Worm (Caenorhabditis elegans) whole organism, L4/young adult: Measurements from ENCODE around the gene F10E9.3.
A peak's percentile ranks its signal among the peaks of the same experiment; 100 is the strongest.

ENCODE experiments used
- W03F9.2 ChIP-seq: fragments of 150-350 bp; optimal IDR thresholded peaks from 2 replicates; lab custom pipeline; 2014; ENCODE audit warnings: missing biosample characterization, missing genetic modification characterization
- dao-5 ChIP-seq: sonication (generic microtip); optimal IDR thresholded peaks from 2 replicates; lab custom pipeline; 2016; ENCODE audit warnings: missing genotype, missing genetic modification characterization, moderate library complexity, missing compliant biosample characterization
- him-1 ChIP-seq: sonication (generic microtip); optimal IDR thresholded peaks from 2 replicates; lab custom pipeline; 2016; ENCODE audit warnings: missing genotype, missing genetic modification reagents, missing genetic modification characterization, missing compliant biosample characterization

F10E9.3 gene

DNA sequence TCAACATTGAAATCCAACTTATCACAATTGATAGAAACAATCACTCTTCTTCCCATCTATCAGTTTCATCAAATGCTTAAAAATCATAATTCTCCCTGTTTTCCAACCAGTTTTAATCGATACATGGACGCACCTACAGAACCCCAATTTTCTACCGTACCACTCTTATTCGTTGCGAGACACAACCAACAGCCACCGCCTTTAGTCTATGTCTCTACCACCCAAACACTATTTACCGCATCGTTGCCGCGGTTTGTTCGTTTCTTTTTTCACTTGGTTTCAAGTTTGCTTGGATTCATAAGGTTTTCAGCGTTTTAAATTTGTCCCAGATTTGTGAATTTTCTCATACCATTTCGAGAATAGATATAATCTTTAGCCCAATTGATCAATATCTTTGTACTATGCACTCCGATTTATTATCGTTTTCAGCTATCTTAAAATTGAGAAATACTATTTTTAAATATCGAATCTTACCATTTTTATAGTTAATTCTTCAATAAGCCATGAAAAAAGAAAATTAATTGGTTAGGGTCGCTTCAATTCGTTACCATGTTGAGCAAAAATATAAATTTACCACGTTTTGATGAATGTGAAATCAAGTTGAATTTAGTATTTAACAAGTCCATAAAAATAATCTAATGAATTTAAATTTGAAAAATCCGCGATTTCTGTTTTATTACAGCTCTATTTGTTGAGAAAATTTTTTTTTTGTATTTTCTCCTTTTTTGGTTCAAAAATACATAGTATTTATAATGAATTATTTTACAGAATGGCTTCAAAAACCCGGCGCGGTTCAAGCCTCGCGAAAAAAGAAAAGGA lies at the start of gene F10E9.3:
Gene F10E9.3 (plus strand): TSS at position 769 of the 819 bp plus-strand sequence.
- TF ChIP-seq dao-5 (tag; lab: Kevin White, UChicago) (no peak), W03F9.2 (tag; lab: Kevin White, UChicago) (no peak), him-1 (tag; lab: Kevin White, UChicago) (no peak)

DNA sequence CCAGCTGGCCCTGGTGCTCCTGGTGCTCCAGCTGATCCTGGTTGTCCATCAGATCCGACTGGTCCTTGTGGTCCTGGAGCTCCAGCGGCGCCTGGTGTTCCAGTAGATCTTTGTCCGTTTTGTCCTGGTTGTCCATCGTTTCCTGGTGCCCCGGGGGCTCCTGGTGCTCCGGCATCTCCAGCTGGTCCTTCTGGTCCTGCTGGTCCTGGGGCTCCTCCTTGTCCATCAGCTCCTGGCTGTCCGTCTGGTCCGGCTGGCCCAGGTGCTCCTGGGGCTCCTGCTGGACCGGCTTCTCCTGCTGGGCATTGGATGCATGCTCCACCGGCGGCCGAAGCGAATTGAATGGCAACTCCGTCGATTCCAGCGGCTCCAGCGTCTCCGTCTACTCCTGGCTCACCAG lies 48.2 kb upstream of the F10E9.3 start:
- TF ChIP-seq him-1 (tag; lab: Kevin White, UChicago): no peak
- TF ChIP-seq W03F9.2 (tag; lab: Kevin White, UChicago): no peak
- TF ChIP-seq dao-5 (tag; lab: Kevin White, UChicago): no peak

DNA sequence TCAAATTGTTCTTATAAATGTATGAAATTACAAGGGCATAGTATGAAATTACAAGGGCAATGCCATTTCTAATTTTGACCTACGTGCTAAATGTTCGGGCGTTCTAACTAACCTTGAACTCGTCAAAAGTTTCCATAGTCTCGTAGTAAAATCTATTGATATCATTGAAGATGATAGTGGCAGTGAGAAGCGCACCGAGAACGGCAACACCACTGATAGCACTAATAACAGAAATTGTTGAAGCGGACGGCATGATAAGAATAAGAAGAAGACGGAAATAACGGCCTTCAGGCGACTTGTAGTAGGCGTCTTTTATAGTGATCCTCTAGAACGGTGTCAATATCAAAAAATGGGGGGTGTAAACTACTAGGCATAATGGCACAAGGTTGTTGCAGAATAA lies 47.4 kb upstream of the F10E9.3 start, which contains the start of gene col-91:
Gene col-91 (minus strand): TSS at position 288 of the 400 bp plus-strand sequence.
- TF ChIP-seq W03F9.2 (tag; lab: Kevin White, UChicago) (no peak), dao-5 (tag; lab: Kevin White, UChicago) (no peak), him-1 (tag; lab: Kevin White, UChicago) (no peak)

DNA sequence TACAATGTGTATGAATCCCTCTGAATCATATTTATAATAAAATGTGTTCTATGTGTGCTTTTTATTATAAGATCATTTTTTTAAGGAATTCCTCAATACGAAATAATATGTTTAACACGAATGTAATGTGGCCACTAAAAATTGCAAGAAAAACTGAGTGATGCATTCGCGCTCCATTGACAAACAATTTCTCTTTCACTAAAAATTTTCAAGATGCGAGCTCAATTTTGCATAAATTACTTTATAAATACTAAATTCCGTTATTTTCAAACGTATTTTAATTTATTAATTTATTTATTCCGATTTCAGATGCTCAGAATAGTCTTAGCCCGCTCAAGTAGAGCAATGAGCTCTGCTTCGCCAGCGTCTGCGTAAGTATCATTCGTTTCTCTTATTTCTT lies 45.1 kb upstream of the F10E9.3 start, which contains the start of gene mrps-9:
Gene mrps-9 (plus strand): TSS at position 310 of the 400 bp plus-strand sequence.
- TF ChIP-seq W03F9.2 (tag; lab: Kevin White, UChicago): peak; percentile 13
- TF ChIP-seq dao-5 (tag; lab: Kevin White, UChicago): no peak

DNA sequence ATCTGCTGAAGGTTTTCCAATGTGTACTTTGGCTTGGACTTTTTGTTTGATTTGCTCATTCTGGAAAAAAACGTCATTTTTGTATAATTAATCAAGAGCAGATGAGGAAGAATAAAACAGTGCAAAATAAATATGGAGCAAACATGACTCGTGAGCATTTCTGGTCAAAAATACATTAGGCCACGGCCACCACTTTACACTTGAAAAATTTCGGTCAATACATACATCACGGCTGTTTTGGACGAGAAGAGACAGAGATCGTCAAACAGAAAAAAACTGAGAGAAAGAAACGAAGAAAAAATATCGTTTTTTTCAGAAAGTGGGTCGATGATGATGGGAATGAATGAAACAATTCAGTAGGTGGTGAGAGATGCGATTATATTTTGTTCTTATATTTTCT lies 42.5 kb upstream of the F10E9.3 start, which contains the start of the genes F09G8.7 and crn-7:
Gene F09G8.7 (minus strand): TSS at position 60 of the 400 bp plus-strand sequence.
Gene crn-7 (plus strand): TSS at position 236 of the 400 bp plus-strand sequence.
- no peak for TF ChIP-seq W03F9.2 (tag; lab: Kevin White, UChicago)
- TF ChIP-seq dao-5 (tag; lab: Kevin White, UChicago): no peak
- TF ChIP-seq him-1 (tag; lab: Kevin White, UChicago): no peak

DNA sequence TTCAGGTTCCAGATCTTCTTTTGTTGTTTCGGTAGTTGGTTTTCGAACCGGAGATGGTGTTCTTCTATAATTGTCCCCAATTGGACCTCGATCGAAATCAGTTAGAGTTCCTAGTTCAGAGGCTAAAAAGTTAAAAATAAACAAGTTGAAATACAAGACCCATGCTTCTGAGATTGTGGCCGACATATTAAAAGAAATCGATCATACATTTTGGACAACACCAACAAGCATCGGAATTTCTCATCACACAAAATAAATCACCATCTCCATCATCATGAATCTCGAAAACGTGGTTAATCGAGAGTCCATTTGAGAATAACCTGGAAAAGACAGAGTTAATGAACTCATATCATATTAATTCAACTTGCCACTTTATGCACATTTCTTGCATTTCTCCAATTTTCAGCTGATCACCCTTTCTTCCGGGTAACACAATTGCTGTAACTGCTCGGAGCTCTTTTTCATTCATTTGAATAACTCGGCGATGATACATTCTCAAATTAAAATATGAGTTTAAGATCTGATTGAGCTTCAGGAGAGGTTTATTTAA lies 39.1 kb upstream of the F10E9.3 start, which contains the start of the genes mps-4 and F09G8.10:
Gene mps-4 (minus strand): TSS at position 101 of the 550 bp plus-strand sequence.
Gene F09G8.10 (minus strand): TSS at position 500 of the 550 bp plus-strand sequence.
- TF ChIP-seq W03F9.2 (tag; lab: Kevin White, UChicago) (no peak), dao-5 (tag; lab: Kevin White, UChicago) (no peak), him-1 (tag; lab: Kevin White, UChicago) (no peak)

DNA sequence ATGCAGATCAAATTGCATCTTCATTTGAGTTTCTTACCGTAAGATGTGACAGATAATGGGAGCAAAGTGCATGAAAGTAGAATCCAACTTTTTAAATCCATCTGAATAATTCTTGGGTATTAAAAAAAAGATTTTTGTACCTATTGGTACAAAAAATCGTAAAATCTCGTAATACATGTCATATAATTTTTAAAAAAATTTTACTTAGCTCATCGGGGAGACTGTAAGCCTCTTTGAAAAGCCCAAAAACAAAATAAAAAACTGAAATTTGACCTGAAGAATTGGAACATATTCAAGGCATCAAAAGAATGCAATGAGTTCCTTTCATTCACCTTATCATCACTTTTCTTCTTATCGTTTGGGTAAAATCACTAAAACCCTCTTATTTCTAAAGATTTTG lies 34.9 kb upstream of the F10E9.3 start, which contains the start of gene clec-160:
Gene clec-160 (minus strand): TSS at position 101 of the 400 bp plus-strand sequence.
- TF ChIP-seq dao-5 (tag; lab: Kevin White, UChicago) (no peak), W03F9.2 (tag; lab: Kevin White, UChicago) (no peak)

DNA sequence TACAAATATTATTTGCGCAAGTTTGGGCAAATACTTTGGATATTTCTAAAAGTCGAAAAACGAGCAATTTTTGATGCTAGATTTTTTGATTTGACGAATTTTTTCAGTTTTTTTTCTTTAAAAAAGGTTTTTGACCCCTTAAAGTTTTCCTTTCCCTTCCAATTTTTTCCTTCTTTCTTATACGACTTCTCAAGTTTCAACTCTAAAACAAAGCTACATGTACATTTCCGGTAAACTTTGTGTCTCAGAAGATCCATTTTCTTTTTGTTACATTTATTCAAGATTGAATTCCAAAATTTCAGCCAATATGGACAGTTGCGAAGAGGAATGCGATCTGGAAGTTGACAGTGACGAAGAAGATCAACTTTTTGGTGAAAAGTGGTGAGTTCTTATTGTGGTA lies 32.0 kb upstream of the F10E9.3 start, which contains the start of gene mig-10:
Gene mig-10 (plus strand): TSS at position 301 of the 400 bp plus-strand sequence.
- TF ChIP-seq dao-5 (tag; lab: Kevin White, UChicago) (no peak), him-1 (tag; lab: Kevin White, UChicago) (no peak)

DNA sequence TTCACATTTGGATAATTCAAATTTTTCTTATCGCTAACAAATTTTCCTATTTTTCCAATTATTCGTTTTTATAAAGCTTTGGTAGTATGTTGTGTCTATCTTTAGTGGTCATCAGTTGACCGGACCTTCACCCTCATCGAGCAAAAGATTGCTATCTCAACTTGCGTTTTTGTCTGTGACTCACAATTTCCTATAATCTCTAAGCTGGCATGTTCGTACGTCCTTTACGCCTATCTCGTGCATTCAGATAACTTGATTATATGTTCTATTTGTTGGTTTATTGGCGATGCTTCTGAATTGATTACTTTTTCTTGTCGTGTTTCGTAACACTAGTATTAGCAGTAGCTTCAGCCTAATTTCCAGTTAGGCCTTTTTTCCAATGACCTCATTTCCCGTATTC lies 31.2 kb upstream of the F10E9.3 start:
- TF ChIP-seq W03F9.2 (tag; lab: Kevin White, UChicago): no peak
- TF ChIP-seq him-1 (tag; lab: Kevin White, UChicago): no peak
- no peak for TF ChIP-seq dao-5 (tag; lab: Kevin White, UChicago)

DNA sequence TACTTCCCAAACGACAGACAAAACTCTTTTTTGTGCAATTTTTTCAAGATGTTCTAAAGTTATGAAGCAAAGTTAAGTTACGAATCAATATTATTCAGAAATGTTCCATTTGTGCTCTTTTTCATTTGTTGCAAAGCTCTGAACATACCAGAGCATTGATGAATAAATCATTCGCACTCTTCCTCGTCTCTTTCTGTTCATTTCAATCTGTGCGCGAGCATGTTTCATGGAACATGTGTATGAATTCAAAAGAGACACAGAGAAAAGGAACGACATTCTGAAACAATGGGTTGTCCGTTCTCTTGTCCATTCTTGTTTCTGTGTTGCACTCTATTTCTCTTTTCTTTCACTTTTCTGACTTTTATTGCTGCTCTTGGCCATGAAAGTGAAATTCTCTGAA lies 30.5 kb upstream of the F10E9.3 start:
- TF ChIP-seq him-1 (tag; lab: Kevin White, UChicago): no peak
- TF ChIP-seq dao-5 (tag; lab: Kevin White, UChicago): no peak

DNA sequence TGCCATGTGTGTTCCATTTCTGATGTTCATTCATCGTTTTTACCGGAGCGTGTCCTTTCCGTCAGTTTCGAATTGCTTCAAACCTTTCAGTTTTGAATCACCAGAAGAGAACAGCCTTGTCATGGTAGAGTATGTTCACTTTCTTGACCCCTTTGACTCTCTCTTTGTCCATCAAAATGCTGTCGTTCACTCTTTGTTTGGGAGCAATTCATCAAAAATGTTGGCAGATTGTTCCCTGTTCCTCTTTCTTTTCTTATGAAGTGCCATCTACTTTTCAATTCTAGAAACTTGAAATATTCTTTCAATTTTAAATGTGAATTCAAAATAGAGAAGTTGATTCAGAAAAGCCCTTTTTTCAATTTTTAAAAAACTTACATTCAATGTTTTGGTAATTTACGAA lies 29.5 kb upstream of the F10E9.3 start:
- no peak for TF ChIP-seq him-1 (tag; lab: Kevin White, UChicago)
- no peak for TF ChIP-seq W03F9.2 (tag; lab: Kevin White, UChicago)
- TF ChIP-seq dao-5 (tag; lab: Kevin White, UChicago): no peak

DNA sequence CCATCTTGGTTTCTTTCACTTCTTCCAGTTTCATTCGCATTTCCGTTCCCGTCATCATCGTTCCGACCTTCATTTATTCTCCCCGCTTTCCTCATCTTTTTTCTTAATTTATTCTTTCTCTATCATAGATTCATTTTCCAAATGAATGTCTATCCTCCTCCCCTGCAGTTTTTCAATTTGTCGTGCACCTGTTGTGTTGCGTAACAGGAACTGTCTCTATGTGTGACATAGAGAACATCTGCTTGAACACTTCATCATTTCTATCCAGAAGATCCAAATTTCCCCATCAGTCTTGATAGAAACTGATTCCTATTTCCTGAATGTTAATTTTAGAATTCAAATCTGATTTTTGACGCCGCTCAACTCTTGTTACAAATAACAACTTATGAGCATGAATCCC lies 27.3 kb upstream of the F10E9.3 start:
- no peak for TF ChIP-seq dao-5 (tag; lab: Kevin White, UChicago)
- TF ChIP-seq him-1 (tag; lab: Kevin White, UChicago): no peak

DNA sequence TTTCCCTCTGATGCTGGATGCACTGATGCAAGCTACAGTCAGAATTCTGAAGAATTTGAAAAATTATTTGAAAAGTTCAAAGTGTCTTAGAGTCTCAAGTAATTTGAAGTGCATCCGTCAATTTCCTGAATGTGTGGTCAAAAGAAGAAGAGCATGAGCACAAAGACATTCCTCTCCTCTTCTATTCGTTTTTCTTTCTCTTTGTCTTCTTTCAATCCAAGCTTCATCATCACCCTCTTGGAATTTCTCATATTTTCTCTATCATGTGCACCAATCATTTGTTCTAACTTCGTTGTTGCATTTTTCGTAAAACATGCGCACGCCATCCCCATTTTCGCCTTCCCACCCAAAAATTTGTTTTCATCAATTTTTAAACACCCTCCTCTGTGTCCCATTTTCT lies 24.8 kb upstream of the F10E9.3 start:
- TF ChIP-seq him-1 (tag; lab: Kevin White, UChicago) (no peak), W03F9.2 (tag; lab: Kevin White, UChicago) (no peak), dao-5 (tag; lab: Kevin White, UChicago) (no peak)
